Fruit fly (Drosophila melanogaster): ENCODE data around the gene CG11403.

Gene CG11403

dm6 chrX:1239832-1240231 lies at the start of gene CG11403:
Gene CG11403, minus strand, starts transcription at chrX:1239884.
- TF ChIP-seq EcR (GFP tag; optimal IDR thresholded peaks at IDR 0.05) = no peak
- TF ChIP-seq psq (optimal IDR thresholded peaks at IDR 0.05) = no peak
- TF ChIP-seq pan (optimal IDR thresholded peaks at IDR 0.05) = no peak
- TF ChIP-seq usp (GFP tag; optimal IDR thresholded peaks at IDR 0.05) = no peak
- TF ChIP-seq CG8478 (optimal IDR thresholded peaks at IDR 0.05) = no peak
- no peak for TF ChIP-seq Dll (optimal IDR thresholded peaks at IDR 0.05)

DNA sequence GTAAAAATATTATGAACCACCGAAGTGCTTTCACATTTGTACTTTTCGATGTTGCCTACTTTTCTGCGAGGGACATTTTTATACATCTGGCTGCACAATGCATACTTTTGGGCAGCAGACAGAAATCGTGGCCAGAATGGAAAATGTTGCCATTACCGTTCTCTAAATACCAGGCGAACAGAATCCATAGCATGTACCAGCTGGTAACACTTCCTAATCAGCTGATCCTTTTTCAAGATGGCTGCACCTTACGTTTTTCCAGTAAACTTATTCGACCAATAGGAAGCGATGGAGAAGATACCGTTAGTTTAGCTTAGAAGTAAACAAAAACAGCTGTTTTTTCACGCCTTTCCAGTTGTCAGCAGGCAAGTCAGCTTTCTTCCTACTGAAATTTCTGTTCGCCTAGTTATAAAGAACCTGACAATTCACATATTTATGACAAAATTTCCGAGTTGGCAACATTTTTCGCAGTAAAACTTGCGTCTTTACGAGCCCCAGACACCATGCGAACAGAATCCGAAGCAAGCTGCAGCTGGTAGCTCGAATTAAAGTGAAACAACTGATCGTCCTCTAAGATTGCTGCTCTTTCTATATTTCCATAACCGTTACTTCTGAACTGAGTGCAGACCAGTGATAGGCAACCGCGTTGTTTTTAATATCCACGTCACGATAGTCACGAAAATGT lies 49.4 kb upstream of the CG11403 start:
- TF ChIP-seq psq (optimal IDR thresholded peaks at IDR 0.05) (no peak), CG8478 (optimal IDR thresholded peaks at IDR 0.05) (no peak), EcR (GFP tag; optimal IDR thresholded peaks at IDR 0.05) (no peak), pan (optimal IDR thresholded peaks at IDR 0.05) (no peak), usp (GFP tag; optimal IDR thresholded peaks at IDR 0.05) (no peak), Dll (optimal IDR thresholded peaks at IDR 0.05) (no peak)

- TF ChIP-seq usp (GFP tag; optimal IDR thresholded peaks at IDR 0.05) (no peak), EcR (GFP tag; optimal IDR thresholded peaks at IDR 0.05) (no peak), Dll (optimal IDR thresholded peaks at IDR 0.05) (no peak), CG8478 (optimal IDR thresholded peaks at IDR 0.05) (no peak), psq (optimal IDR thresholded peaks at IDR 0.05) (no peak), pan (optimal IDR thresholded peaks at IDR 0.05) (no peak)
Observed at dm6 chrX:1286868-1287835, 47.5 kb upstream of the CG11403 start, which contains the start of gene CG32812. Gene CG32812, plus strand, starts transcription at chrX:1287290.

DNA sequence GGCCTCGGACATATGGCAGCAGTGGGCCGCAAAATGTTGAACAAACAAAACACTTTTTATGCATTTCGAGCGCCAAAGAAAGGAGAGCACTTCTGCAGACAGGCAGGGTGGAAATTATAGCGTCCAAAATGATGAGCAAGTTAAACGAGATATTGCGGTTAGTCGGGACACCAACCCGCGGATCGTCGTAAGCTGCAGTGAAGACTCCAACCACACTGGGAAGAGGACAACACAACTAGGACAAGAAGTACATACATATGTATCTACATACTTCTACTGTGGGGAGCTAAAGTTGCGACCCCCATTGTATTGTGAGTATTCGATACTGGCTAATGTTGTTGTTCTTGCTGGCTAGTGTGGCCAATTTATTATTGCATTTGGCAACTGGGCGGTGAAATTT lies 46.5 kb upstream of the CG11403 start:
- no peak for TF ChIP-seq EcR (GFP tag; optimal IDR thresholded peaks at IDR 0.05)
- TF ChIP-seq Dll (optimal IDR thresholded peaks at IDR 0.05) = no peak
- no peak for TF ChIP-seq CG8478 (optimal IDR thresholded peaks at IDR 0.05)
- TF ChIP-seq pan (optimal IDR thresholded peaks at IDR 0.05) = no peak

dm6 chrX:1285273-1285672 lies 45.6 kb upstream of the CG11403 start:
- TF ChIP-seq CG8478 (optimal IDR thresholded peaks at IDR 0.05) (no peak), psq (optimal IDR thresholded peaks at IDR 0.05) (no peak), usp (GFP tag; optimal IDR thresholded peaks at IDR 0.05) (no peak), Dll (optimal IDR thresholded peaks at IDR 0.05) (no peak), pan (optimal IDR thresholded peaks at IDR 0.05) (no peak), EcR (GFP tag; optimal IDR thresholded peaks at IDR 0.05) (no peak)

DNA sequence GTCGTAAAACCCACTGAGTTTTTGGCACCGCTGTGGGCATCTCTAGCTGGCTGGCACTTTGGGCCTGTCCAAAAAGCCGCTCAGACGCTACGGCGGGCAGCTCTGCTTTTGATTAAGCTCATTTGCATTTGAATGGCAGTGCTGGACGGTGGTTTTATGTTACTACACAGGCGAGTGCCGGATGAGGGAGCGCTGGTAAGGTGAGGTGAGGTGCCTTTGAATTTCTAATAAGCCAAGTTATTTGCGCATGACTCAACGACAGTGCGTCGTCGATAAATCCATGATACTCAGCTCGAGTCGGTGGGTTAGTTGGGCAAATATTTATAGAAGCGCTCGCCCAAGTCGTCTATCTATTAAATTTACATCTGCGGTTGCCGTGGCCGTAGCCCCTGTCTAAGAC lies 44.6 kb upstream of the CG11403 start:
- TF ChIP-seq CG8478 (optimal IDR thresholded peaks at IDR 0.05) = no peak
- TF ChIP-seq Dll (optimal IDR thresholded peaks at IDR 0.05) = no peak
- TF ChIP-seq psq (optimal IDR thresholded peaks at IDR 0.05) = no peak
- no peak for TF ChIP-seq pan (optimal IDR thresholded peaks at IDR 0.05)
- TF ChIP-seq usp (GFP tag; optimal IDR thresholded peaks at IDR 0.05) = no peak
- no peak for TF ChIP-seq EcR (GFP tag; optimal IDR thresholded peaks at IDR 0.05)

DNA sequence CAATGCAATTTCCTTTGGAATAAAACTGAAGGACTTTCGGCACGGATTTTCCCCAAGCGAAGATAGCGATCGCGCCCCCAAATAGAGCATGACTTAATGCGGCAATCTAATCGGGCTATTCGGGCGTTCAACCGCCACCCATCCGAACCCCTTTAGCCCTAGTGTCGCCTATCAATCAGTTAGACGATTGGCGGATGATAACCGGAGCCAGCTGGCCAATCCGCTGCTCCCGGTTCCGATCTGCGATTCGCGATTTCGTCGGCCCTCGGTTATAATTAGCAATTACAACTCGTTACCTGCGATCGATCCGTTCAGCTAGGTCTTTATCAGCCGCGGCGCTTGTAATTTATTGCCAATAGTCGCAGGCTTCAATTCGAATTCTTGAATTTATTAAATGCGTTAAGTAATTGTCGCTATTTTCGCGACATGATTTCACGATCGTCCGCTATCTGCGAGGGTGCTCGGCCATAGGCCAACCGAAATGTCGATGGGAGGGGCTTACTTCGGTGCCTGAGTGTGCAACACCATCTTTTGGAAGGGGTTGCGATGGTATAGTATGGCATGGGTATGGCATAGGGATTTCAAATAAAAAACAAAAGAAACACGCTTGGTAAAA lies 43.4 kb upstream of the CG11403 start:
- no peak for TF ChIP-seq Dll (optimal IDR thresholded peaks at IDR 0.05)
- no peak for TF ChIP-seq usp (GFP tag; optimal IDR thresholded peaks at IDR 0.05)
- TF ChIP-seq psq (optimal IDR thresholded peaks at IDR 0.05) = no peak
- no peak for TF ChIP-seq EcR (GFP tag; optimal IDR thresholded peaks at IDR 0.05)
- no peak for TF ChIP-seq CG8478 (optimal IDR thresholded peaks at IDR 0.05)
- no peak for TF ChIP-seq pan (optimal IDR thresholded peaks at IDR 0.05)

dm6 chrX:1282433-1282832 lies 42.7 kb upstream of the CG11403 start:
- TF ChIP-seq psq (optimal IDR thresholded peaks at IDR 0.05) (no peak), CG8478 (optimal IDR thresholded peaks at IDR 0.05) (no peak), usp (GFP tag; optimal IDR thresholded peaks at IDR 0.05) (no peak), pan (optimal IDR thresholded peaks at IDR 0.05) (no peak), EcR (GFP tag; optimal IDR thresholded peaks at IDR 0.05) (no peak), Dll (optimal IDR thresholded peaks at IDR 0.05) (no peak)

dm6 chrX:1278825-1279643 lies 39.4 kb upstream of the CG11403 start:
- TF ChIP-seq psq (optimal IDR thresholded peaks at IDR 0.05) (no peak), pan (optimal IDR thresholded peaks at IDR 0.05) (no peak), CG8478 (optimal IDR thresholded peaks at IDR 0.05) (no peak), EcR (GFP tag; optimal IDR thresholded peaks at IDR 0.05) (no peak), usp (GFP tag; optimal IDR thresholded peaks at IDR 0.05) (no peak), Dll (optimal IDR thresholded peaks at IDR 0.05) (no peak)

dm6 chrX:1277528-1277883 lies 37.8 kb upstream of the CG11403 start:
- TF ChIP-seq pan (optimal IDR thresholded peaks at IDR 0.05) (peak; percentile 59), EcR (GFP tag; optimal IDR thresholded peaks at IDR 0.05) (no peak)
